Worm (Caenorhabditis elegans) whole organism, L4/young adult: ENCODE results near the gene sre-15.

Experiments used
- W03F9.2 ChIP-seq: fragments of 150-350 bp; optimal IDR thresholded peaks from 2 replicates; lab custom pipeline; 2014; ENCODE audit warnings: missing biosample characterization, missing genetic modification characterization
- him-1 ChIP-seq: sonication (generic microtip); optimal IDR thresholded peaks from 2 replicates; lab custom pipeline; 2016; ENCODE audit warnings: missing genotype, missing genetic modification reagents, missing genetic modification characterization, missing compliant biosample characterization

DNA sequence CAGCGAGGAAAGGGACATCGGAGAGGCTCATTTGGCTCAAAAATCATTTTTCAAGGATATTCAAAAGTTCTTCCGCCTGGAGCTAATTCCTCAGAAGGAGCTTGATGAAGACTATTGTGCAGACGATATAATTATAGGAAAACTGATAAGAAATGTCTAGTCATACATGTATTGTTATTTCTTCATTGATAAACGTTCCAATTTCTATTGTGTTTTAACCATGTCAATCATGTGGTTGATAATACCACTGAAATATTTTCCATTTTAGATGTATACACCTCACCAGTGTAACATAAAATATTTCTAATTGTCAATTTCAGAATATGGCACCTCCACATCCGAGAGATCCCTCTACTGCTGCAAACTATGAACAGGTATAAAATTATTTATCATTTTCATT, 34.7 kb upstream of the sre-15 start, which contains the start of gene ltah-1.1:
- TF ChIP-seq W03F9.2 (tag; lab: Kevin White, UChicago) (no peak), him-1 (tag; lab: Kevin White, UChicago) (no peak)
